Worm (Caenorhabditis elegans): ENCODE data around the gene cyn-11.

ce11 chrII:8751042-8751441, 35.0 kb upstream of the cyn-11 start:
- TF ChIP-seq sup-37 (GFP tag; optimal IDR thresholded peaks at IDR 0.05) (no peak), dsc-1 (tag; optimal IDR thresholded peaks at IDR 0.05) (no peak), snpc-4 (tag; optimal IDR thresholded peaks at IDR 0.05) (no peak), dpl-1 (GFP tag; optimal IDR thresholded peaks at IDR 0.05) (no peak), aly-2 (tag; optimal IDR thresholded peaks at IDR 0.05) (no peak), lsy-2 (tag; optimal IDR thresholded peaks at IDR 0.05) (no peak), unc-98 (GFP tag; IDR thresholded peaks at IDR 0.05) (no peak), ama-1 (optimal IDR thresholded peaks at IDR 0.05) (no peak)
